Worm (Caenorhabditis elegans) whole organism, L1 larva: ENCODE data around the gene Y48A6C.4.

Experiments used
- C04F5.9 ChIP-seq: sonication (generic microtip); optimal IDR thresholded peaks from 2 replicates; lab custom pipeline; 2016; ENCODE audit warnings: missing genetic modification characterization, missing compliant biosample characterization
- aha-1 ChIP-seq: fragments of 150-350 bp; optimal IDR thresholded peaks from 2 replicates; lab custom pipeline; 2014; ENCODE audit warnings: missing biosample characterization, missing genetic modification characterization
- ama-1 ChIP-seq: fragments of 150-350 bp; optimal IDR thresholded peaks from 2 replicates; lab custom pipeline; 2014
- ceh-63 ChIP-seq: fragments of 200-800 bp; sonication (Bioruptor generic); optimal IDR thresholded peaks from 2 replicates; lab custom pipeline; 2018; ENCODE audit warnings: mild to moderate bottlenecking, missing genetic modification characterization, missing compliant biosample characterization
- ceh-8 ChIP-seq: fragments of 200-800 bp; sonication (Bioruptor generic); optimal IDR thresholded peaks from 2 replicates; lab custom pipeline; 2018; ENCODE audit warnings: mild to moderate bottlenecking, missing genetic modification characterization, moderate library complexity, missing compliant biosample characterization
- ceh-90 ChIP-seq: sonication (generic microtip); optimal IDR thresholded peaks from 2 replicates; lab custom pipeline; 2016; ENCODE audit warnings: missing genetic modification characterization, missing compliant biosample characterization
- ces-1 ChIP-seq: fragments of 150-350 bp; optimal IDR thresholded peaks from 2 replicates; lab custom pipeline; 2014; ENCODE audit warnings: missing biosample characterization, missing genetic modification reagents, missing genetic modification characterization
- dsc-1 ChIP-seq: sonication (generic microtip); optimal IDR thresholded peaks from 2 replicates; lab custom pipeline; 2016; ENCODE audit warnings: mild to moderate bottlenecking, missing genetic modification characterization, missing compliant biosample characterization
- efl-1 ChIP-seq, 4 experiments: fragments of 150-350 bp; optimal IDR thresholded peaks in 3 of 4; peaks in 1 of 4; 1 replicate in 1 of 4; 2 replicates in 3 of 4; lab custom pipeline; 2014; ENCODE audit warnings: missing biosample characterization in 2 of 4, missing genetic modification characterization in 2 of 4, missing genetic modification reagents in 2 of 4
- fkh-8 ChIP-seq: sonication (generic microtip); optimal IDR thresholded peaks from 2 replicates; lab custom pipeline; 2016; ENCODE audit warnings: mild to moderate bottlenecking, missing genetic modification characterization, missing compliant biosample characterization
- grh-1 ChIP-seq: fragments of 200-800 bp; sonication (Bioruptor generic); IDR thresholded peaks from 2 replicates; pipeline ENCODE4 v1.3.6; 2022; ENCODE audit warnings: missing genetic modification reagents, missing genetic modification characterization, missing compliant biosample characterization
- hlh-4 ChIP-seq: sonication (generic microtip); optimal IDR thresholded peaks from 2 replicates; lab custom pipeline; 2016; ENCODE audit warnings: mild to moderate bottlenecking, missing genetic modification characterization, missing compliant biosample characterization
- lin-15B ChIP-seq: fragments of 150-350 bp; sonication (generic microtip); optimal IDR thresholded peaks from 3 replicates; lab custom pipeline; 2014; ENCODE audit warnings: missing biosample characterization, missing genetic modification characterization
- lin-35 ChIP-seq, 2 experiments: fragments of 150-350 bp; optimal IDR thresholded peaks; 2 replicates each; lab custom pipeline; 2014; ENCODE audit warnings: missing biosample characterization in 2 of 2, missing genetic modification characterization in 2 of 2, missing genetic modification reagents in 2 of 2
- lin-39 ChIP-seq: fragments of 150-350 bp; optimal IDR thresholded peaks from 2 replicates; lab custom pipeline; 2014; ENCODE audit warnings: missing biosample characterization, missing genetic modification reagents, missing genetic modification characterization
- lir-3 ChIP-seq: sonication (generic microtip); optimal IDR thresholded peaks from 2 replicates; lab custom pipeline; 2016; ENCODE audit warnings: mild to moderate bottlenecking, missing genetic modification characterization, moderate library complexity, missing compliant biosample characterization; ENCODE audit not compliant: poor library complexity
- lsy-2 ChIP-seq, 2 experiments: fragments of 150-350 bp; optimal IDR thresholded peaks; 2 replicates each; lab custom pipeline; 2014; ENCODE audit warnings: missing biosample characterization in 2 of 2, missing genetic modification characterization in 2 of 2
- mab-9 ChIP-seq: fragments of 200-800 bp; sonication (Bioruptor generic); IDR thresholded peaks from 2 replicates; pipeline ENCODE4 v1.3.6; 2022; ENCODE audit warnings: missing genetic modification reagents, missing genetic modification characterization, missing compliant biosample characterization
- mdl-1 ChIP-seq, 2 experiments: fragments of 150-350 bp; optimal IDR thresholded peaks; 2 replicates each; lab custom pipeline; 2014 to 2017; ENCODE audit warnings: missing biosample characterization in 2 of 2, missing genetic modification characterization in 2 of 2, inconsistent platforms in 1 of 2
- mef-2 ChIP-seq: fragments of 150-350 bp; optimal IDR thresholded peaks from 2 replicates; lab custom pipeline; 2014; ENCODE audit warnings: missing biosample characterization, missing genetic modification characterization
- mep-1 ChIP-seq: fragments of 150-350 bp; optimal IDR thresholded peaks from 2 replicates; lab custom pipeline; 2014; ENCODE audit warnings: missing biosample characterization, missing genetic modification characterization
- nhr-237 ChIP-seq: fragments of 150-350 bp; optimal IDR thresholded peaks from 2 replicates; lab custom pipeline; 2014; ENCODE audit warnings: missing biosample characterization, missing genetic modification characterization
- nhr-47 ChIP-seq: sonication (generic microtip); optimal IDR thresholded peaks from 2 replicates; lab custom pipeline; 2016; ENCODE audit warnings: mild to moderate bottlenecking, missing genetic modification characterization, moderate library complexity, missing compliant biosample characterization
- nhr-90 ChIP-seq: sonication (generic microtip); optimal IDR thresholded peaks from 2 replicates; lab custom pipeline; 2016; ENCODE audit warnings: mild to moderate bottlenecking, missing genetic modification characterization, missing compliant biosample characterization; ENCODE audit not compliant: poor library complexity
- pqm-1 ChIP-seq: sonication (generic microtip); optimal IDR thresholded peaks from 3 replicates; lab custom pipeline; 2017; ENCODE audit warnings: missing biosample characterization, missing genetic modification characterization
- skn-1 ChIP-seq: fragments of 150-350 bp; optimal IDR thresholded peaks from 2 replicates; lab custom pipeline; 2014; ENCODE audit warnings: missing biosample characterization, missing genetic modification characterization
- sptf-1 ChIP-seq: fragments of 150-350 bp; optimal IDR thresholded peaks from 2 replicates; lab custom pipeline; 2014; ENCODE audit warnings: missing biosample characterization, missing genetic modification characterization
- sup-37 ChIP-seq: fragments of 200-800 bp; sonication (Bioruptor generic); optimal IDR thresholded peaks from 2 replicates; lab custom pipeline; 2018; ENCODE audit warnings: mild to moderate bottlenecking, missing genetic modification characterization, missing compliant biosample characterization
- tlp-1 ChIP-seq: fragments of 150-350 bp; optimal IDR thresholded peaks from 2 replicates; lab custom pipeline; 2014; ENCODE audit warnings: missing biosample characterization, missing genetic modification characterization
- unc-30 ChIP-seq: sonication (generic microtip); optimal IDR thresholded peaks from 2 replicates; lab custom pipeline; 2017; ENCODE audit warnings: missing biosample characterization, missing genetic modification characterization
- unc-62 ChIP-seq: fragments of 150-350 bp; optimal IDR thresholded peaks from 2 replicates; lab custom pipeline; 2014; ENCODE audit warnings: missing biosample characterization, missing genetic modification reagents, missing genetic modification characterization
- unc-86 ChIP-seq: sonication (generic microtip); optimal IDR thresholded peaks from 2 replicates; lab custom pipeline; 2016; ENCODE audit warnings: missing genetic modification characterization, missing compliant biosample characterization
- xbp-1 ChIP-seq: sonication (generic microtip); optimal IDR thresholded peaks from 2 replicates; lab custom pipeline; 2016; ENCODE audit warnings: missing genetic modification characterization, missing compliant biosample characterization
- zip-4 ChIP-seq: fragments of 200-800 bp; sonication (Bioruptor generic); optimal IDR thresholded peaks from 2 replicates; lab custom pipeline; 2018; ENCODE audit warnings: mild to moderate bottlenecking, missing genetic modification characterization, moderate library complexity, missing compliant biosample characterization
- ztf-11 ChIP-seq, 2 experiments: sonication (generic microtip); optimal IDR thresholded peaks; 2 replicates each; lab custom pipeline; 2016 to 2017; ENCODE audit warnings: missing genetic modification characterization in 2 of 2, missing biosample characterization in 1 of 2, missing compliant biosample characterization in 1 of 2

Y48A6C.4 gene

DNA sequence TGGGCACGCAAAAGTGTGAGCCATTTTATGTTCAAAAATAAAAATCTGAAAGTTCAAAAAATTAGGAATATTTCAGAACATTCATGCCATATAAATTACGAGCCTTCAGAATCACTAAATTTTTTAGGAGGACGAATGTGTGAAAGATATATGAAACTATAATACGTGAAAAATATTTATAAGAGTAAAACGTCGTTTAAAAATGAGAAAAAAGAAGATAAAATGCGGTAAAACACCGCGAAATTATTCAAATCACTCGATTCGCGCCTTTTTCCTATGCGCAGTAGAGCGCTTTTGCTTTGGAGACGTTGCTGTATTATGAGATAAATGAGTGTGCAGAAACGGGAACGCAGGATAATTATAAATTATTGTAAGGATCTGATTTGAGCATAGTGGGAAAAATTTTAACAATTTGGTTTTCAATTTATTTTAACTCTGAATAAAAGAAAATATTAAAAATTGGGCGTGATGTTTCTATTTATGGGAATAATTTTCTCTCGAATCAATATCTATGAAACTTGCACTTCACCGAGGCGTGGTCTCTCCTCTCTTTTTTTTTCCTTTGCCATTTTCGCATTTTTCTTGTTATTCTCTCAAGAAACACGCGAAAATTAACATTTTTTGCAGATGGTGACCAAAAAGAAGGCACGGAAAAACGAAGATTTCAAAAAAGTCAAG lies at the start of gene Y48A6C.4, which contains the start of gene sup-35 (continued):
- TF ChIP-seq grh-1 (GFP tag; lab: Robert Waterston, UW) (no peak), sup-37 (GFP tag; lab: Kevin White, UChicago) (peak; percentile 42), lsy-2 (tag; optimal IDR thresholded peaks at IDR 0.05; lab: Kevin White, UChicago) (peak; percentile 85 to 90), ceh-8 (GFP tag; lab: Kevin White, UChicago) (no peak), mdl-1 (tag; optimal IDR thresholded peaks at IDR 0.05; lab: Kevin White, UChicago) (peak in 1 of 2 experiments; percentile 66), ztf-11 (tag; optimal IDR thresholded peaks at IDR 0.05; lab: Kevin White, UChicago) (peak in 1 of 2 experiments; percentile 95), tlp-1 (tag; lab: Kevin White, UChicago) (no peak), skn-1 (peak; percentile 70), lin-39 (tag; lab: Kevin White, UChicago) (peak; percentile 13), ceh-90 (tag; lab: Kevin White, UChicago) (peak; percentile 80), lin-15B (tag; lab: Kevin White, UChicago) (peak; percentile 88), xbp-1 (tag; lab: Kevin White, UChicago) (peak; percentile 91), lin-35 (GFP tag; optimal IDR thresholded peaks at IDR 0.05; lab: Kevin White, UChicago) (peak; percentile 94 to 96), mep-1 (tag; lab: Kevin White, UChicago) (peak; percentile 93), efl-1 (optimal IDR thresholded peaks at IDR 0.05; lab: Kevin White, UChicago) (peak; percentile 93 to 96), efl-1 (GFP tag; optimal IDR thresholded peaks at IDR 0.05 in 1 of 2; lab: Kevin White, UChicago) (peak; percentile 93 to 99), sptf-1 (tag; lab: Kevin White, UChicago) (no peak), ama-1 (lab: Kevin White, UChicago) (no peak), nhr-47 (tag; lab: Kevin White, UChicago) (peak; percentile 94), pqm-1 (tag; lab: Kevin White, UChicago) (no peak), fkh-8 (tag; lab: Kevin White, UChicago) (peak; percentile 95), unc-86 (peak; percentile 89), unc-62 (GFP tag; lab: Kevin White, UChicago) (no peak), dsc-1 (peak; percentile 86), nhr-237 (peak; percentile 66), zip-4 (GFP tag; lab: Kevin White, UChicago) (peak; percentile 33), mab-9 (GFP tag; lab: Robert Waterston, UW) (peak; percentile 77), ceh-63 (GFP tag; lab: Kevin White, UChicago) (peak; percentile 87), lir-3 (tag; lab: Kevin White, UChicago) (peak; percentile 93), nhr-90 (tag; lab: Kevin White, UChicago) (peak; percentile 95), ces-1 (GFP tag; lab: Kevin White, UChicago) (no peak), unc-30 (tag; lab: Kevin White, UChicago) (no peak), mef-2 (tag; lab: Kevin White, UChicago) (no peak), aha-1 (no peak)

DNA sequence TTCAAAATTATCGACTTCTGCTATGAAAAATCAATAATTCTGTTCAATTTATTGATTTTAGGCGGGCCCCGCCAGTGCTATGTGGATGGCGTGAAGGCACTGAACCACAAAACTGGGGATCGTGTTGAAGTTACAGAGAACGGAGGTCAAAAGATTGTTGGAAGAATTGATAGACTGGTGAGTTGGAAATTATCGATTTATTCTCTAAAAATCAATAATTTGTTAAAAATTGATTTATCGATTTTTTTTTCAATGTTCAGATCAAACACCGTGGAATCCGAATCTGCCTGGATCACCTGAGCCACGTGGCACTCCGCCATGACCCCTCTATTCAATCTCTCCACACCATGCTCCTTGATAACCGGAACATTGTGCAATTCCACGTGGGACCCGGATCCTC lies 49.4 kb upstream of the Y48A6C.4 start:
- no peak for TF ChIP-seq hlh-4 (tag; lab: Kevin White, UChicago)
- no peak for TF ChIP-seq mef-2 (tag; lab: Kevin White, UChicago)
- no peak for TF ChIP-seq unc-30 (tag; lab: Kevin White, UChicago)
- no peak for TF ChIP-seq C04F5.9 (tag; lab: Kevin White, UChicago)
- TF ChIP-seq zip-4 (GFP tag; lab: Kevin White, UChicago), result no peak

DNA sequence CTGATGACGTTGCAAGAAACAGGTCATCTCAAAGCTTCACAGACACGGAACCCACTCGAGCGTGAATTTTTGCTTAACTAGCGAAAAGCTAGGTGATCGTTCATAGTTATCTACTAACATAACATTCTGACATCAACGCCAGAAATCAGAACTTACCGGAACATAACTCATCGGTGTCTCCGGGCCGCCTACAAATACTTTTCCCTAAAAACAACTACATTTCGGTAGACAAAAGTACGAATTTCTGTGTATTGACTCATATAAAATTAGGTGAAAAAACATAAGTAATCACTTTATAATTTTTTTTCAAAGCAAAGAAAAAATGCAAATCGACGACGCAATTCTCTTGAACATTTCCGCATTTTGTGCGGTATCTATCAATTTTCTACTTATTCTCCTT lies 45.4 kb upstream of the Y48A6C.4 start, which contains the start of gene str-261:
str-261 (plus strand) TSS at position 301 of the 400 bp plus-strand sequence.
- TF ChIP-seq dsc-1 (no peak), efl-1 (optimal IDR thresholded peaks at IDR 0.05; lab: Kevin White, UChicago) (no peak), efl-1 (GFP tag; optimal IDR thresholded peaks at IDR 0.05 in 1 of 2; lab: Kevin White, UChicago) (peak in 1 of 2 experiments; percentile 13)
